Worm (Caenorhabditis elegans) whole organism, L4 larva: Measurements from ENCODE around the gene ugt-15.

ENCODE experiments used
- F37D6.2 ChIP-seq: sonication (generic microtip); optimal IDR thresholded peaks from 2 replicates; lab custom pipeline; 2016; ENCODE audit warnings: mild to moderate bottlenecking, missing genetic modification characterization, missing compliant biosample characterization
- R02D3.7 ChIP-seq: fragments of 150-350 bp; sonication (generic microtip); optimal IDR thresholded peaks from 3 replicates; lab custom pipeline; 2014; ENCODE audit warnings: missing biosample characterization, missing genetic modification characterization
- Y48G9A.11 ChIP-seq: fragments of 200-800 bp; sonication (Bioruptor generic); IDR thresholded peaks from 2 replicates; pipeline ENCODE4 v1.3.6; 2022; ENCODE audit warnings: missing genetic modification reagents, missing genetic modification characterization, missing compliant biosample characterization
- Y5F2A.4 ChIP-seq: fragments of 200-800 bp; sonication (Bioruptor generic); optimal IDR thresholded peaks from 2 replicates; lab custom pipeline; 2018; ENCODE audit warnings: mild to moderate bottlenecking, missing genetic modification characterization, missing compliant biosample characterization
- Y75B8A.6 ChIP-seq: fragments of 200-800 bp; sonication (Bioruptor generic); IDR thresholded peaks from 2 replicates; pipeline ENCODE4 v1.3.6; 2022; ENCODE audit warnings: missing genetic modification reagents, missing genetic modification characterization, missing compliant biosample characterization
- arid-1 ChIP-seq: fragments of 200-800 bp; sonication (Bioruptor generic); conservative IDR thresholded peaks from 2 replicates; pipeline ENCODE4 v1.3.6; 2022; ENCODE audit warnings: missing genetic modification reagents, missing genetic modification characterization, missing compliant biosample characterization
- ceh-28 ChIP-seq: fragments of 150-350 bp; optimal IDR thresholded peaks from 2 replicates; lab custom pipeline; 2014; ENCODE audit warnings: missing biosample characterization, missing genetic modification reagents, missing genetic modification characterization
- ceh-32 ChIP-seq: sonication (generic microtip); optimal IDR thresholded peaks from 2 replicates; lab custom pipeline; 2016; ENCODE audit warnings: mild to moderate bottlenecking, missing genetic modification characterization, missing compliant biosample characterization; ENCODE audit not compliant: poor library complexity
- ceh-82 ChIP-seq: sonication (generic microtip); optimal IDR thresholded peaks from 2 replicates; lab custom pipeline; 2017; ENCODE audit warnings: missing biosample characterization, missing genetic modification characterization
- daf-16 ChIP-seq, 3 experiments: sonication (generic microtip); optimal IDR thresholded peaks; 2 replicates each; lab custom pipeline; 2016 to 2017; ENCODE audit warnings: missing genetic modification characterization in 3 of 3, missing genetic modification reagents in 3 of 3, mild to moderate bottlenecking in 2 of 3, missing compliant biosample characterization in 2 of 3, missing biosample characterization in 1 of 3, moderate library complexity in 1 of 3
- dmd-6 ChIP-seq: fragments of 200-800 bp; sonication (Bioruptor generic); IDR thresholded peaks from 2 replicates; pipeline ENCODE4 v1.3.6; 2022; ENCODE audit warnings: missing genetic modification reagents, missing genetic modification characterization, missing compliant biosample characterization
- dve-1 ChIP-seq: sonication (generic microtip); optimal IDR thresholded peaks from 2 replicates; lab custom pipeline; 2017; ENCODE audit warnings: antibody characterized with exemption, mild to moderate bottlenecking, missing genetic modification characterization, missing compliant biosample characterization; ENCODE audit not compliant: insufficient read depth
- gei-8 ChIP-seq: fragments of 200-800 bp; sonication (Bioruptor generic); optimal IDR thresholded peaks from 2 replicates; lab custom pipeline; 2018; ENCODE audit warnings: mild to moderate bottlenecking, missing genetic modification characterization, missing compliant biosample characterization
- jun-1 ChIP-seq: fragments of 150-350 bp; optimal IDR thresholded peaks from 2 replicates; lab custom pipeline; 2014; ENCODE audit warnings: missing biosample characterization, missing genetic modification reagents, missing genetic modification characterization
- lin-1 ChIP-seq: fragments of 200-800 bp; sonication (Bioruptor generic); IDR thresholded peaks from 2 replicates; pipeline ENCODE4 v1.3.6; 2022; ENCODE audit warnings: missing genetic modification reagents, missing genetic modification characterization, missing compliant biosample characterization
- lin-29 ChIP-seq: fragments of 200-800 bp; sonication (Bioruptor generic); IDR thresholded peaks from 2 replicates; pipeline ENCODE4 v1.3.6; 2022; ENCODE audit warnings: missing genetic modification reagents, missing genetic modification characterization, missing compliant biosample characterization
- lsy-2 ChIP-seq, 2 experiments: fragments of 150-350 bp in 1 of 2; sonication (generic microtip) in 1 of 2; optimal IDR thresholded peaks; 2 replicates each; lab custom pipeline; 2014 to 2017; ENCODE audit warnings: missing biosample characterization in 2 of 2, missing genetic modification characterization in 2 of 2
- mdt-29 ChIP-seq: fragments of 200-800 bp; sonication (Bioruptor generic); IDR thresholded peaks from 2 replicates; pipeline ENCODE4 v1.3.6; 2022; ENCODE audit warnings: missing genetic modification reagents, missing genetic modification characterization, missing compliant biosample characterization
- nhr-102 ChIP-seq: sonication (generic microtip); optimal IDR thresholded peaks from 2 replicates; lab custom pipeline; 2016; ENCODE audit warnings: mild to moderate bottlenecking, missing genetic modification characterization, moderate library complexity, missing compliant biosample characterization
- nhr-28 ChIP-seq: fragments of 150-350 bp; optimal IDR thresholded peaks from 2 replicates; lab custom pipeline; 2014; ENCODE audit warnings: missing biosample characterization, missing genetic modification characterization
- nhr-42 ChIP-seq: fragments of 200-800 bp; sonication (Bioruptor generic); IDR thresholded peaks from 2 replicates; pipeline ENCODE4 v1.3.6; 2022; ENCODE audit warnings: missing genetic modification characterization, missing compliant biosample characterization
- nhr-6 ChIP-seq: fragments of 150-350 bp; optimal IDR thresholded peaks from 2 replicates; lab custom pipeline; 2014; ENCODE audit warnings: missing biosample characterization, missing genetic modification characterization
- nhr-77 ChIP-seq: fragments of 150-350 bp; optimal IDR thresholded peaks from 2 replicates; lab custom pipeline; 2014; ENCODE audit warnings: missing biosample characterization, missing genetic modification characterization
- pha-4 ChIP-seq, 2 experiments: fragments of 150-350 bp in 1 of 2; fragments of 200-800 bp in 1 of 2; sonication (Bioruptor generic) in 1 of 2; IDR thresholded peaks in 1 of 2; optimal IDR thresholded peaks in 1 of 2; 2 replicates each; pipeline versions ENCODE4 v1.3.6 to Lab custom; 2014 to 2022; ENCODE audit warnings: missing genetic modification characterization in 2 of 2, missing genetic modification reagents in 2 of 2, missing biosample characterization in 1 of 2, missing compliant biosample characterization in 1 of 2
- pqm-1 ChIP-seq: sonication (generic microtip); optimal IDR thresholded peaks from 2 replicates; lab custom pipeline; 2017; ENCODE audit warnings: missing biosample characterization, missing genetic modification characterization
- rbr-2 ChIP-seq: sonication (generic microtip); optimal IDR thresholded peaks from 2 replicates; lab custom pipeline; 2016; ENCODE audit warnings: missing genotype, missing genetic modification characterization, missing compliant biosample characterization
- sdz-12 ChIP-seq: fragments of 200-800 bp; sonication (Bioruptor generic); optimal IDR thresholded peaks from 2 replicates; lab custom pipeline; 2018; ENCODE audit warnings: mild to moderate bottlenecking, missing genetic modification characterization, missing compliant biosample characterization
- set-16 ChIP-seq: fragments of 200-800 bp; sonication (Bioruptor generic); IDR thresholded peaks from 2 replicates; pipeline ENCODE4 v1.3.6; 2022; ENCODE audit warnings: missing genetic modification reagents, missing genetic modification characterization, missing compliant biosample characterization
- spr-1 ChIP-seq: sonication (generic microtip); optimal IDR thresholded peaks from 2 replicates; lab custom pipeline; 2016; ENCODE audit warnings: mild to moderate bottlenecking, missing genetic modification characterization, missing compliant biosample characterization
- spr-3 ChIP-seq: fragments of 200-800 bp; sonication (Bioruptor generic); optimal IDR thresholded peaks from 2 replicates; lab custom pipeline; 2018; ENCODE audit warnings: mild to moderate bottlenecking, missing genetic modification characterization, missing compliant biosample characterization
- tag-97 ChIP-seq: fragments of 200-800 bp; sonication (Bioruptor generic); IDR thresholded peaks from 2 replicates; pipeline ENCODE4 v1.3.6; 2022; ENCODE audit warnings: missing genetic modification characterization, missing compliant biosample characterization
- unc-130 ChIP-seq: sonication (generic microtip); optimal IDR thresholded peaks from 2 replicates; lab custom pipeline; 2016; ENCODE audit warnings: missing genetic modification reagents, missing genetic modification characterization, missing compliant biosample characterization
- unc-62 ChIP-seq, 3 experiments: fragments of 150-350 bp in 1 of 3; sonication (generic microtip); optimal IDR thresholded peaks in 2 of 3; peaks in 1 of 3; 1 replicate in 1 of 3; 2 replicates in 2 of 3; lab custom pipeline; 2014 to 2017; ENCODE audit warnings: missing biosample characterization in 3 of 3, missing genetic modification characterization in 3 of 3, missing genetic modification reagents in 3 of 3, missing genotype in 1 of 3
- vab-7 ChIP-seq: fragments of 200-800 bp; sonication (Bioruptor generic); IDR thresholded peaks from 2 replicates; pipeline ENCODE4 v1.3.6; 2022; ENCODE audit warnings: missing genetic modification reagents, missing genetic modification characterization, missing compliant biosample characterization
- ztf-11 ChIP-seq: fragments of 150-350 bp; optimal IDR thresholded peaks from 2 replicates; lab custom pipeline; 2014; ENCODE audit warnings: missing biosample characterization, missing genetic modification characterization

ugt-15 gene

ce11 chrV:12824777-12825176 is 2.5 kb upstream of the ugt-15 start, which contains the start of gene ugt-16:
TSS of gene ugt-16 (plus strand) at chrV:12825024.
- TF ChIP-seq pha-4 (GFP tag; IDR thresholded peaks at IDR 0.05; lab: Robert Waterston, UW) (no peak), pha-4 (tag; optimal IDR thresholded peaks at IDR 0.05; lab: Kevin White, UChicago) (no peak), nhr-102 (tag; lab: Kevin White, UChicago) (peak; percentile 10), ztf-11 (tag; lab: Kevin White, UChicago) (no peak), unc-130 (GFP tag; lab: Kevin White, UChicago) (no peak), nhr-77 (tag; lab: Kevin White, UChicago) (peak; percentile 19), nhr-28 (tag; lab: Kevin White, UChicago) (peak; percentile 77), Y48G9A.11 (GFP tag; lab: Robert Waterston, UW) (no peak), dmd-6 (GFP tag; lab: Robert Waterston, UW) (peak; percentile 24; the same call in 1 of the 2 replicates), ceh-82 (no peak), pqm-1 (peak; percentile 50), daf-16 (GFP tag; optimal IDR thresholded peaks at IDR 0.05; lab: Kevin White, UChicago) (no peak), daf-16 (tag; optimal IDR thresholded peaks at IDR 0.05; lab: Kevin White, UChicago) (peak; percentile 2), unc-62 (GFP tag; optimal IDR thresholded peaks at IDR 0.05 in 1 of 2; lab: Kevin White, UChicago) (peak in 1 of 2 experiments; percentile 6), unc-62 (tag; optimal IDR thresholded peaks at IDR 0.05; lab: Kevin White, UChicago) (no peak), mdt-29 (GFP tag; lab: Robert Waterston, UW) (no peak)

DNA sequence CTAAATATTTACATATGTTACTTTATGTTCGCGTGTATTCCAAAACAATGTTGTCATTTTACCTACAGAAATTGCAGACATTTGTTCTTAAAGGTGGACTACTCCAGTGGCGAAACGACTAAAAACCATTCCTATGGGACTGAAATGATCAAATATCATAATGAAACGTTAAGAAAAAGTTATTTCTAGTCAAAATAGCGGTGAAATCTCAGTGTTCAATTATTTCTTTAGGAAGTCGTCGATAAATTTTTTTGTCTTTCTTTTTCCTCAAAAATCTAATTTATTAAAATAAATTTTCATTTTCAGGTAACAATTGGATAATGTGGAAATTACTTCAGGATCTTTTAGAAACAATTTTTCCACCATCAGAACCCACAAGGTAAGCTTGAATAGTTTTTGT is 8.1 kb downstream of the ugt-15 start, which contains the start of gene C44H9.4:
C44H9.4 (plus strand) TSS at position 301 of the 400 bp plus-strand sequence.
- no peak for TF ChIP-seq gei-8 (GFP tag; lab: Kevin White, UChicago)
- no peak for TF ChIP-seq jun-1 (tag; lab: Kevin White, UChicago)
- no peak for TF ChIP-seq R02D3.7
- TF ChIP-seq lin-29 (GFP tag; lab: Robert Waterston, UW) = no peak
- TF ChIP-seq rbr-2 = no peak
- TF ChIP-seq lsy-2 (tag; optimal IDR thresholded peaks at IDR 0.05; lab: Kevin White, UChicago) = no peak
- no peak for TF ChIP-seq ceh-32 (tag; lab: Kevin White, UChicago)
- no peak for TF ChIP-seq Y75B8A.6
- TF ChIP-seq set-16 (GFP tag; lab: Robert Waterston, UW) = no peak
- no peak for TF ChIP-seq ceh-28 (tag; lab: Kevin White, UChicago)
- TF ChIP-seq spr-1 (tag; lab: Kevin White, UChicago) = no peak
- no peak for TF ChIP-seq lin-1 (GFP tag; lab: Robert Waterston, UW)
- TF ChIP-seq Y5F2A.4 (GFP tag; lab: Kevin White, UChicago) = no peak
- TF ChIP-seq arid-1 = no peak
- TF ChIP-seq nhr-6 = no peak
- TF ChIP-seq nhr-42 = no peak
- no peak for TF ChIP-seq vab-7 (GFP tag; lab: Robert Waterston, UW)
- TF ChIP-seq spr-3 (GFP tag; lab: Kevin White, UChicago) = no peak
- no peak for TF ChIP-seq mdt-29 (GFP tag; lab: Robert Waterston, UW)

- TF ChIP-seq Y5F2A.4 (GFP tag; lab: Kevin White, UChicago) (no peak), tag-97 (GFP tag; lab: Robert Waterston, UW) (no peak), daf-16 (GFP tag; optimal IDR thresholded peaks at IDR 0.05; lab: Kevin White, UChicago) (no peak), daf-16 (tag; optimal IDR thresholded peaks at IDR 0.05; lab: Kevin White, UChicago) (peak; percentile 6), spr-3 (GFP tag; lab: Kevin White, UChicago) (no peak)
These were observed 17.4 kb downstream of the ugt-15 start for ce11 chrV:12844748-12845147.

ce11 chrV:12845247-12845646 is 17.9 kb downstream of the ugt-15 start, which contains the start of gene C44H9.6:
TSS of gene C44H9.6 (minus strand) at chrV:12845347.
- TF ChIP-seq daf-16 (GFP tag; optimal IDR thresholded peaks at IDR 0.05; lab: Kevin White, UChicago) = no peak
- TF ChIP-seq daf-16 (tag; optimal IDR thresholded peaks at IDR 0.05; lab: Kevin White, UChicago) = peak; percentile 47
- peak; percentile 14 for TF ChIP-seq dve-1 (tag; lab: Kevin White, UChicago)
- TF ChIP-seq sdz-12 = no peak
- TF ChIP-seq F37D6.2 = no peak
